Worm (Caenorhabditis elegans) whole organism, mixed stage, embryonic: Measurements from ENCODE around the gene C29H12.6.

Experiments used
- mep-1 ChIP-seq: fragments of 150-350 bp; optimal IDR thresholded peaks from 2 replicates; lab custom pipeline; 2017; ENCODE audit warnings: missing biosample characterization, missing genetic modification reagents, missing genetic modification characterization, inconsistent platforms
- nhr-28 ChIP-seq: fragments of 150-350 bp; optimal IDR thresholded peaks from 2 replicates; lab custom pipeline; 2014; ENCODE audit warnings: missing biosample characterization, missing genetic modification characterization
- unc-62 ChIP-seq: fragments of 150-350 bp; optimal IDR thresholded peaks from 2 replicates; lab custom pipeline; 2014; ENCODE audit warnings: missing biosample characterization, missing genetic modification reagents, missing genetic modification characterization
- zip-8 ChIP-seq: fragments of 150-350 bp; optimal IDR thresholded peaks from 2 replicates; lab custom pipeline; 2014; ENCODE audit warnings: missing biosample characterization, missing genetic modification characterization

DNA sequence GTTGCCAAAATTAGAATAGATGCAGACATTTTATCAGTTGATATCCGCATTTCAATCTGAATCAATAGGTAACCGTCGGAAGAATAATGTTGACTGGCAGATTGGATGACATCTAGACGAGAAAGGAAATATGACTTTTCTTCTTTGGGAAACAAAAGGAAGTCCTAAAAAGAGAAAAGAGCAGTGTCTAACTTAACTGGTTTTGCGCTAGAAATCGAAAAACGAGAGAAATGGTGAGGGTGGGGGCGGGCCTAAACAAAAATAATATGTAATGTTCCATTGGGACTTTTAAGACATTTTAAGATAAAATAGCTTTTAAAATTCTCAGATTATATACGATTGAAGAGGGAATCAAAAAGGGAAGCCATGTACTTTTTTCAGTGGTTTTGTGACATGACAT, 42.9 kb upstream of the C29H12.6 start, which contains the start of gene exp-1:
- TF ChIP-seq unc-62 = no peak
- TF ChIP-seq nhr-28 (tag; lab: Kevin White, UChicago) = no peak
- no peak for TF ChIP-seq mep-1 (tag; lab: Kevin White, UChicago)
- TF ChIP-seq zip-8 (tag; lab: Kevin White, UChicago) = no peak
